Worm (Caenorhabditis elegans) whole organism, early embryonic: ENCODE measurements around the gene srh-115.

ENCODE experiments used
- ceh-36 ChIP-seq: sonication (generic microtip); optimal IDR thresholded peaks from 2 replicates; lab custom pipeline; 2016; ENCODE audit warnings: missing genetic modification characterization, inconsistent platforms, missing compliant biosample characterization
- hmbx-1 ChIP-seq: sonication (generic microtip); optimal IDR thresholded peaks from 2 replicates; lab custom pipeline; 2016; ENCODE audit warnings: mild to moderate bottlenecking, missing genetic modification characterization, missing compliant biosample characterization
- pes-1 ChIP-seq: fragments of 200-800 bp; sonication (Bioruptor generic); IDR thresholded peaks from 2 replicates; pipeline ENCODE4 v1.3.6; 2022; ENCODE audit warnings: missing genetic modification reagents, missing genetic modification characterization, missing compliant biosample characterization
- tra-4 ChIP-seq: sonication (generic microtip); optimal IDR thresholded peaks from 2 replicates; lab custom pipeline; 2017; ENCODE audit warnings: missing genetic modification characterization, missing compliant biosample characterization

DNA sequence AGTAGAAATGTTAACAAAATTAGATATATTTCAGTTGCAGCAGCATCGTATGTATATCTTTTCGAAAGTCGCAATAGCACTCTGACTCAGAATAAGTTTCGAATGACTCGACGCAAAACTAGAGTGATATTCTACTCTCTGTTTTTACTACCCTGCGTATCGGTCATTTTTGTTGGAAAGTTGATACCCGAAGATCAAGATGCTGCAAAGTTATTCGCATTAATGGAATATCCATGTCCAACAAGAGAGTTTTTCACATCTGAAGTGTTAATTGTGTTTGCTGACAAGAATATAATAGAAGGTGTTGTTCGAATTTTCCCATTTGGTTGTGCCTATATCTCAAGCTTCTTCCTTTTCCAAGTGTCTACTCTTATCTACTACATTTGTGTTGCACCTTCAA lies 16.6 kb downstream of the srh-115 start:
- TF ChIP-seq tra-4 (tag; lab: Kevin White, UChicago) (no peak), hmbx-1 (no peak), ceh-36 (tag; lab: Kevin White, UChicago) (no peak), pes-1 (GFP tag; lab: Robert Waterston, UW) (no peak)
